Worm (Caenorhabditis elegans) whole organism, young adult: ENCODE measurements around the gene lipl-7.

ENCODE experiments used
- B0019.2 ChIP-seq: fragments of 200-800 bp; sonication (Bioruptor generic); conservative IDR thresholded peaks from 2 replicates; pipeline ENCODE4 v1.3.6; 2022; ENCODE audit warnings: missing genetic modification reagents, missing genetic modification characterization, missing compliant biosample characterization
- D2030.7 ChIP-seq: fragments of 200-800 bp; sonication (Bioruptor generic); IDR thresholded peaks from 2 replicates; pipeline ENCODE4 v1.3.6; 2022; ENCODE audit warnings: missing genetic modification reagents, missing genetic modification characterization, missing compliant biosample characterization
- F39B2.1 ChIP-seq: fragments of 200-800 bp; sonication (Bioruptor generic); IDR thresholded peaks from 2 replicates; pipeline ENCODE4 v1.3.6; 2022; ENCODE audit warnings: missing genetic modification reagents, missing genetic modification characterization, missing compliant biosample characterization
- F49E8.2 ChIP-seq: sonication (generic microtip); optimal IDR thresholded peaks from 3 replicates; lab custom pipeline; 2017; ENCODE audit warnings: missing genetic modification characterization, mild to moderate bottlenecking, missing compliant biosample characterization, antibody characterized with exemption, moderate library complexity; ENCODE audit not compliant: insufficient read depth
- F55B11.4 ChIP-seq: sonication (generic microtip); optimal IDR thresholded peaks from 2 replicates; lab custom pipeline; 2016; ENCODE audit warnings: missing compliant biosample characterization, missing genetic modification characterization, borderline replicate concordance; ENCODE audit not compliant: insufficient read depth
- F57C9.4 ChIP-seq: sonication (generic microtip); optimal IDR thresholded peaks from 2 replicates; lab custom pipeline; 2017; ENCODE audit warnings: mild to moderate bottlenecking, missing genetic modification characterization, missing compliant biosample characterization
- K12H6.12 ChIP-seq: fragments of 200-800 bp; sonication (Bioruptor generic); optimal IDR thresholded peaks from 2 replicates; lab custom pipeline; 2018; ENCODE audit warnings: mild to moderate bottlenecking, missing genetic modification characterization, missing compliant biosample characterization
- Y53F4B.3 ChIP-seq: fragments of 200-800 bp; sonication (Bioruptor generic); IDR thresholded peaks from 2 replicates; pipeline ENCODE4 v1.3.6; 2022; ENCODE audit warnings: missing genetic modification reagents, missing genetic modification characterization, missing compliant biosample characterization
- Y53G8AR.9 ChIP-seq: fragments of 200-800 bp; sonication (Bioruptor generic); conservative IDR thresholded peaks from 2 replicates; pipeline ENCODE4 v1.3.6; 2022; ENCODE audit warnings: missing genetic modification reagents, missing genetic modification characterization, missing compliant biosample characterization
- Y56A3A.18 ChIP-seq: fragments of 200-800 bp; sonication (Bioruptor generic); IDR thresholded peaks from 2 replicates; pipeline ENCODE4 v1.3.6; 2022; ENCODE audit warnings: missing genetic modification reagents, missing genetic modification characterization, missing compliant biosample characterization
- Y95B8A.8 ChIP-seq: fragments of 200-800 bp; sonication (Bioruptor generic); IDR thresholded peaks from 2 replicates; pipeline ENCODE4 v1.3.6; 2022; ENCODE audit warnings: missing genetic modification reagents, missing genetic modification characterization, missing compliant biosample characterization
- aptf-3 ChIP-seq: fragments of 200-800 bp; sonication (Bioruptor generic); IDR thresholded peaks from 2 replicates; pipeline ENCODE4 v1.3.6; 2022; ENCODE audit warnings: missing genetic modification characterization, missing compliant biosample characterization
- bed-1 ChIP-seq: fragments of 200-800 bp; sonication (Bioruptor generic); IDR thresholded peaks from 2 replicates; pipeline ENCODE4 v1.3.6; 2022; ENCODE audit warnings: missing genetic modification reagents, missing genetic modification characterization, missing compliant biosample characterization
- ccch-3 ChIP-seq: fragments of 200-800 bp; sonication (Bioruptor generic); optimal IDR thresholded peaks from 2 replicates; lab custom pipeline; 2018; ENCODE audit warnings: mild to moderate bottlenecking, missing genetic modification characterization, missing compliant biosample characterization
- cebp-2 ChIP-seq: fragments of 200-800 bp; sonication (Bioruptor generic); IDR thresholded peaks from 2 replicates; pipeline ENCODE4 v1.3.6; 2022; ENCODE audit warnings: missing genetic modification characterization, missing compliant biosample characterization
- ceh-40 ChIP-seq: fragments of 200-800 bp; sonication (Bioruptor generic); IDR thresholded peaks from 2 replicates; pipeline ENCODE4 v1.3.6; 2022; ENCODE audit warnings: missing genetic modification characterization, missing compliant biosample characterization
- ceh-79 ChIP-seq: sonication (generic microtip); optimal IDR thresholded peaks from 2 replicates; lab custom pipeline; 2017; ENCODE audit warnings: mild to moderate bottlenecking, missing genetic modification characterization, missing compliant biosample characterization
- ceh-91 ChIP-seq: fragments of 200-800 bp; sonication (Bioruptor generic); IDR thresholded peaks from 2 replicates; pipeline ENCODE4 v1.3.6; 2022; ENCODE audit warnings: missing genetic modification reagents, missing genetic modification characterization, missing compliant biosample characterization
- chd-7 ChIP-seq: sonication (generic microtip); optimal IDR thresholded peaks from 2 replicates; lab custom pipeline; 2016; ENCODE audit warnings: mild to moderate bottlenecking, missing genetic modification characterization, moderate library complexity, missing compliant biosample characterization
- egl-18 ChIP-seq: fragments of 200-800 bp; sonication (Bioruptor generic); IDR thresholded peaks from 2 replicates; pipeline ENCODE4 v1.3.6; 2022; ENCODE audit warnings: missing genetic modification reagents, missing genetic modification characterization, missing compliant biosample characterization
- egl-44 ChIP-seq: fragments of 200-800 bp; sonication (Bioruptor generic); IDR thresholded peaks from 2 replicates; pipeline ENCODE4 v1.3.6; 2022; ENCODE audit warnings: missing genetic modification reagents, missing genetic modification characterization, missing compliant biosample characterization
- ets-4 ChIP-seq: fragments of 200-800 bp; sonication (Bioruptor generic); optimal IDR thresholded peaks from 2 replicates; lab custom pipeline; 2018; ENCODE audit warnings: mild to moderate bottlenecking, missing genetic modification characterization, missing compliant biosample characterization
- fkh-3 ChIP-seq: sonication (generic microtip); optimal IDR thresholded peaks from 2 replicates; lab custom pipeline; 2016; ENCODE audit warnings: mild to moderate bottlenecking, missing genetic modification characterization, missing compliant biosample characterization
- hlh-26 ChIP-seq: fragments of 200-800 bp; sonication (Bioruptor generic); conservative IDR thresholded peaks from 2 replicates; pipeline ENCODE4 v1.3.6; 2022; ENCODE audit warnings: missing genetic modification reagents, missing genetic modification characterization, missing compliant biosample characterization
- hmg-1.2 ChIP-seq: fragments of 200-800 bp; sonication (Bioruptor generic); IDR thresholded peaks from 2 replicates; pipeline ENCODE4 v1.3.6; 2022; ENCODE audit warnings: missing genetic modification reagents, missing genetic modification characterization, missing compliant biosample characterization
- hrde-1 ChIP-seq: sonication (generic microtip); optimal IDR thresholded peaks from 2 replicates; lab custom pipeline; 2016; ENCODE audit warnings: missing genetic modification characterization, mild to moderate bottlenecking, missing compliant biosample characterization, moderate library complexity, missing genotype, missing genetic modification reagents, borderline replicate concordance
- hsf-1 ChIP-seq: fragments of 200-800 bp; sonication (Bioruptor generic); IDR thresholded peaks from 2 replicates; pipeline ENCODE4 v1.3.6; 2022; ENCODE audit warnings: missing genetic modification reagents, missing genetic modification characterization, missing compliant biosample characterization
- let-607 ChIP-seq, 2 experiments: fragments of 200-800 bp in 1 of 2; sonication (Bioruptor generic) in 1 of 2; sonication (generic microtip) in 1 of 2; optimal IDR thresholded peaks; 2 replicates each; lab custom pipeline; 2016 to 2018; ENCODE audit warnings: mild to moderate bottlenecking in 2 of 2, missing compliant biosample characterization in 2 of 2, missing genetic modification characterization in 2 of 2, moderate library complexity in 2 of 2, missing genotype in 1 of 2
- lin-35 ChIP-seq, 3 experiments: fragments of 150-350 bp in 2 of 3; sonication (generic microtip) in 1 of 3; optimal IDR thresholded peaks; 2 replicates each; lab custom pipeline; 2014 to 2018; ENCODE audit warnings: missing biosample characterization in 3 of 3, missing genetic modification characterization in 3 of 3, missing genetic modification reagents in 3 of 3
- mcd-1 ChIP-seq: fragments of 200-800 bp; sonication (Bioruptor generic); IDR thresholded peaks from 2 replicates; pipeline ENCODE4 v1.3.6; 2022; ENCODE audit warnings: missing genetic modification reagents, missing genetic modification characterization, missing compliant biosample characterization
- nhr-27 ChIP-seq: fragments of 200-800 bp; sonication (Bioruptor generic); optimal IDR thresholded peaks from 2 replicates; lab custom pipeline; 2018; ENCODE audit warnings: mild to moderate bottlenecking, missing genetic modification characterization, moderate library complexity, missing compliant biosample characterization
- nhr-90 ChIP-seq: sonication (generic microtip); optimal IDR thresholded peaks from 2 replicates; lab custom pipeline; 2016; ENCODE audit warnings: missing genotype, mild to moderate bottlenecking, missing genetic modification characterization, missing compliant biosample characterization
- pbrm-1 ChIP-seq: fragments of 200-800 bp; sonication (Bioruptor generic); IDR thresholded peaks from 2 replicates; pipeline ENCODE4 v1.3.6; 2022; ENCODE audit warnings: missing genetic modification reagents, missing genetic modification characterization, missing compliant biosample characterization
- pha-4 ChIP-seq: fragments of 150-350 bp; sonication (generic microtip); optimal IDR thresholded peaks from 2 replicates; lab custom pipeline; 2014; ENCODE audit warnings: missing biosample characterization, missing genetic modification reagents, missing genetic modification characterization
- rcor-1 ChIP-seq: fragments of 200-800 bp; sonication (Bioruptor generic); IDR thresholded peaks from 2 replicates; pipeline ENCODE4 v1.3.6; 2022; ENCODE audit warnings: missing genetic modification reagents, missing genetic modification characterization, missing compliant biosample characterization
- rec-8 ChIP-seq, 2 experiments: sonication (generic microtip); optimal IDR thresholded peaks; 2 replicates each; lab custom pipeline; 2016; ENCODE audit warnings: mild to moderate bottlenecking in 2 of 2, missing genetic modification characterization in 2 of 2, missing genetic modification reagents in 2 of 2, missing genotype in 2 of 2, missing biosample characterization in 1 of 2, missing compliant biosample characterization in 1 of 2, moderate library complexity in 1 of 2
- repo-1 ChIP-seq: sonication (generic microtip); optimal IDR thresholded peaks from 2 replicates; lab custom pipeline; 2017; ENCODE audit warnings: mild to moderate bottlenecking, missing genetic modification characterization, missing compliant biosample characterization
- sdz-38 ChIP-seq: sonication (generic microtip); optimal IDR thresholded peaks from 2 replicates; lab custom pipeline; 2016; ENCODE audit warnings: missing genotype, missing genetic modification characterization, missing compliant biosample characterization
- snpc-3.4 ChIP-seq: sonication (generic microtip); optimal IDR thresholded peaks from 2 replicates; lab custom pipeline; 2017; ENCODE audit warnings: missing genetic modification characterization, mild to moderate bottlenecking, missing compliant biosample characterization, antibody characterized with exemption, moderate library complexity, missing genotype, missing genetic modification reagents
- snpc-4 ChIP-seq, 5 experiments: fragments of 150-350 bp in 1 of 5; sonication (generic microtip) in 4 of 5; optimal IDR thresholded peaks; 2 replicates each; lab custom pipeline; 2014 to 2018; ENCODE audit warnings: missing genetic modification characterization in 5 of 5, missing biosample characterization in 3 of 5, antibody characterized with exemption in 2 of 5, mild to moderate bottlenecking in 2 of 5, missing compliant biosample characterization in 2 of 5, missing genotype in 2 of 5, moderate library complexity in 2 of 5, missing genetic modification reagents in 1 of 5
- unc-62 ChIP-seq: fragments of 150-350 bp; optimal IDR thresholded peaks from 2 replicates; lab custom pipeline; 2014; ENCODE audit warnings: missing biosample characterization, missing genetic modification reagents, missing genetic modification characterization
- zfh-2 ChIP-seq: fragments of 200-800 bp; sonication (Bioruptor generic); conservative IDR thresholded peaks from 2 replicates; pipeline ENCODE4 v1.3.6; 2022; ENCODE audit warnings: missing genetic modification reagents, missing genetic modification characterization, missing compliant biosample characterization
- zim-3 ChIP-seq: sonication (generic microtip); optimal IDR thresholded peaks from 2 replicates; lab custom pipeline; 2017; ENCODE audit warnings: mild to moderate bottlenecking, missing genetic modification characterization, moderate library complexity, missing compliant biosample characterization
- ztf-25 ChIP-seq: fragments of 200-800 bp; sonication (Bioruptor generic); IDR thresholded peaks from 2 replicates; pipeline ENCODE4 v1.3.6; 2022; ENCODE audit warnings: missing genetic modification reagents, missing genetic modification characterization, missing compliant biosample characterization
- ztf-26 ChIP-seq: sonication (generic microtip); optimal IDR thresholded peaks from 2 replicates; lab custom pipeline; 2017; ENCODE audit warnings: missing genetic modification characterization, missing compliant biosample characterization
- ztf-28 ChIP-seq: fragments of 200-800 bp; sonication (Bioruptor generic); IDR thresholded peaks from 2 replicates; pipeline ENCODE4 v1.3.6; 2022; ENCODE audit warnings: missing genetic modification reagents, missing genetic modification characterization, missing compliant biosample characterization
- ztf-3 ChIP-seq: fragments of 200-800 bp; sonication (Bioruptor generic); optimal IDR thresholded peaks from 2 replicates; lab custom pipeline; 2018; ENCODE audit warnings: mild to moderate bottlenecking, missing genetic modification characterization, missing compliant biosample characterization

The lipl-7 gene

ce11 chrIV:10252350-10252792, 10.7 kb upstream of the lipl-7 start (continued):
- TF ChIP-seq F55B11.4 (tag; lab: Kevin White, UChicago) (no peak), Y95B8A.8 (GFP tag; lab: Robert Waterston, UW) (no peak), ceh-40 (GFP tag; lab: Robert Waterston, UW) (no peak), nhr-90 (peak; percentile 50), sdz-38 (tag; lab: Kevin White, UChicago) (no peak), Y56A3A.18 (GFP tag; lab: Robert Waterston, UW) (no peak), snpc-3.4 (tag; lab: Kevin White, UChicago) (no peak), ccch-3 (GFP tag; lab: Kevin White, UChicago) (no peak), Y53G8AR.9 (peak; percentile 71), F49E8.2 (tag; lab: Kevin White, UChicago) (no peak), hrde-1 (tag; lab: Kevin White, UChicago) (no peak), pbrm-1 (peak; percentile 81), zim-3 (tag; lab: Kevin White, UChicago) (no peak), nhr-27 (no peak), aptf-3 (GFP tag; lab: Robert Waterston, UW) (no peak), pha-4 (tag; lab: Kevin White, UChicago) (no peak), hsf-1 (GFP tag; lab: Robert Waterston, UW) (no peak), fkh-3 (tag; lab: Kevin White, UChicago) (no peak), ztf-3 (GFP tag; lab: Kevin White, UChicago) (peak; percentile 60), bed-1 (no peak), B0019.2 (no peak), egl-44 (peak; percentile 78; the same call in 1 of the 2 replicates), ztf-26 (peak; percentile 43), lin-35 (GFP tag; optimal IDR thresholded peaks at IDR 0.05; lab: Kevin White, UChicago) (peak in 2 of 3 experiments; percentile 32 to 80), zfh-2 (no peak), mcd-1 (GFP tag; lab: Robert Waterston, UW) (peak; percentile 71), unc-62 (GFP tag; lab: Kevin White, UChicago) (peak; percentile 41), ets-4 (GFP tag; lab: Kevin White, UChicago) (no peak), repo-1 (no peak), Y53F4B.3 (GFP tag; lab: Robert Waterston, UW) (no peak), ztf-28 (GFP tag; lab: Robert Waterston, UW) (no peak), rec-8 (tag; optimal IDR thresholded peaks at IDR 0.05; lab: Kevin White, UChicago) (no peak), ceh-79 (tag; lab: Kevin White, UChicago) (no peak), chd-7 (tag; lab: Kevin White, UChicago) (peak; percentile 89), rcor-1 (GFP tag; lab: Robert Waterston, UW) (0 out of 2 replicates have a peak, but pooled peaks have one; percentile 43), egl-18 (GFP tag; lab: Robert Waterston, UW) (no peak), ceh-91 (GFP tag; lab: Robert Waterston, UW) (no peak), hmg-1.2 (GFP tag; lab: Robert Waterston, UW) (peak; percentile 84), F39B2.1 (GFP tag; lab: Robert Waterston, UW) (no peak), ztf-25 (no peak), K12H6.12 (tag; lab: Kevin White, UChicago) (peak; percentile 93), hlh-26 (no peak), D2030.7 (GFP tag; lab: Robert Waterston, UW) (no peak), F57C9.4 (no peak), let-607 (tag; optimal IDR thresholded peaks at IDR 0.05; lab: Kevin White, UChicago) (peak; percentile 65 to 75), snpc-4 (GFP tag; optimal IDR thresholded peaks at IDR 0.05; lab: Kevin White, UChicago) (peak; percentile 63), snpc-4 (tag; optimal IDR thresholded peaks at IDR 0.05; lab: Kevin White, UChicago) (peak in 2 of 4 experiments; percentile 55 to 56), cebp-2 (GFP tag; lab: Robert Waterston, UW) (no peak)
